Worm (Caenorhabditis elegans) whole organism, L3 larva: ENCODE measurements around the gene srh-73.

ENCODE experiments used
- ceh-9 ChIP-seq: sonication (generic microtip); optimal IDR thresholded peaks from 2 replicates; lab custom pipeline; 2018; ENCODE audit warnings: missing biosample characterization, missing genetic modification characterization
- elt-1 ChIP-seq: fragments of 150-350 bp; optimal IDR thresholded peaks from 2 replicates; lab custom pipeline; 2014; ENCODE audit warnings: missing biosample characterization, missing genetic modification characterization
- elt-3 ChIP-seq, 3 experiments: fragments of 150-350 bp in 1 of 3; sonication (generic microtip) in 2 of 3; optimal IDR thresholded peaks; 2 replicates in 2 of 3; 4 replicates in 1 of 3; lab custom pipeline; 2014 to 2017; ENCODE audit warnings: missing biosample characterization in 3 of 3, missing genetic modification characterization in 3 of 3
- eor-1 ChIP-seq, 2 experiments: fragments of 150-350 bp; optimal IDR thresholded peaks; 2 replicates each; lab custom pipeline; 2014 to 2018; ENCODE audit warnings: missing biosample characterization in 2 of 2, missing genetic modification characterization in 2 of 2
- lin-15B ChIP-seq: fragments of 150-350 bp; optimal IDR thresholded peaks from 2 replicates; lab custom pipeline; 2014; ENCODE audit warnings: missing biosample characterization, missing genetic modification characterization
- nfya-1 ChIP-seq: sonication (generic microtip); optimal IDR thresholded peaks from 2 replicates; lab custom pipeline; 2017; ENCODE audit warnings: missing genetic modification characterization, mild to moderate bottlenecking, missing compliant biosample characterization, antibody characterized with exemption, moderate library complexity; ENCODE audit not compliant: insufficient read depth
- nhr-237 ChIP-seq: fragments of 150-350 bp; optimal IDR thresholded peaks from 2 replicates; lab custom pipeline; 2014; ENCODE audit warnings: missing biosample characterization, missing genetic modification characterization
- nhr-76 ChIP-seq: fragments of 150-350 bp; sonication (generic microtip); optimal IDR thresholded peaks from 5 replicates; lab custom pipeline; 2014; ENCODE audit warnings: missing biosample characterization, missing genetic modification characterization
- pqm-1 ChIP-seq: fragments of 150-350 bp; optimal IDR thresholded peaks from 2 replicates; lab custom pipeline; 2017; ENCODE audit warnings: missing biosample characterization, missing genetic modification characterization, inconsistent platforms
- skn-1 ChIP-seq: fragments of 150-350 bp; optimal IDR thresholded peaks from 2 replicates; lab custom pipeline; 2014; ENCODE audit warnings: missing biosample characterization, missing genetic modification characterization
- ztf-4 ChIP-seq: fragments of 150-350 bp; optimal IDR thresholded peaks from 2 replicates; lab custom pipeline; 2014; ENCODE audit warnings: missing biosample characterization, missing genetic modification characterization

DNA sequence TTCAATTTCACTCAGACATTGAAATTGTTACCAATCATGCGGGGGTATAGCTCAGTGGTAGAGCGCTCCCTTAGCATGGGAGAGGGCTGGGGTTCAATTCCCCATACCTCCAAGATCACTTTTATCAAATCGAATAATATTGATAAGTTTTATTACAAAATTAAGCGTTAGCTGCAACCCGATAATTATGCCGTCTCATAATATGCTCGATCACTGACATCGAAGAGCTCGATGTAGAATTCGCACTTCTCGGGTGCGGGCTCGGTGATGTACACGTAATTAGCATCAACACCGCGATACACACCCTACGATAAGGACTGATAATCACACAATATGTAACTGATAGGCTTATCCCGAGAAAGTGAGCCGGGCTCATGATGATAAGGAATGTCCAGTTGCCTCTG is 30.6 kb downstream of the srh-73 start:
- TF ChIP-seq eor-1 (tag; optimal IDR thresholded peaks at IDR 0.05; lab: Kevin White, UChicago) (no peak), elt-1 (tag; lab: Kevin White, UChicago) (no peak), ceh-9 (no peak), nhr-76 (tag; lab: Kevin White, UChicago) (no peak), pqm-1 (no peak), nhr-237 (tag; lab: Kevin White, UChicago) (no peak), skn-1 (tag; lab: Kevin White, UChicago) (no peak), elt-3 (tag; optimal IDR thresholded peaks at IDR 0.05; lab: Kevin White, UChicago) (no peak), lin-15B (tag; lab: Kevin White, UChicago) (no peak), ztf-4 (tag; lab: Kevin White, UChicago) (no peak), nfya-1 (tag; lab: Kevin White, UChicago) (no peak)
